Fruit fly (Drosophila melanogaster) whole organism, embryonic: ENCODE data around the gene CG13075.

ENCODE experiments used
- Atf6 ChIP-seq: fragments of 200-800 bp; sonication (Bioruptor generic); IDR thresholded peaks from 2 replicates; pipeline ENCODE4 v1.3.6; 2022; ENCODE audit warnings: missing biosample characterization, missing genetic modification characterization
- Bgb ChIP-seq: fragments of 200-800 bp; sonication (Bioruptor generic); IDR thresholded peaks from 2 replicates; pipeline ENCODE4 v1.3.6; 2022; ENCODE audit warnings: missing biosample characterization, missing genetic modification characterization; ENCODE audit not compliant: partially characterized antibody
- CG10321 ChIP-seq: fragments of 200-800 bp; sonication (Bioruptor generic); IDR thresholded peaks from 2 replicates; pipeline ENCODE4 v1.3.6; 2022; ENCODE audit warnings: missing biosample characterization, missing genetic modification characterization
- CG10654 ChIP-seq: fragments of 200-800 bp; sonication (Bioruptor generic); optimal IDR thresholded peaks from 2 replicates; lab custom pipeline; 2016; ENCODE audit warnings: missing biosample characterization, missing genetic modification characterization
- CG12299 ChIP-seq: fragments of 200-800 bp; sonication (Bioruptor generic); optimal IDR thresholded peaks from 2 replicates; lab custom pipeline; 2018; ENCODE audit warnings: missing biosample characterization, mild to moderate bottlenecking, missing genetic modification characterization
- CG12391 ChIP-seq: fragments of 200-800 bp; sonication (Bioruptor generic); optimal IDR thresholded peaks from 3 replicates; lab custom pipeline; 2018; ENCODE audit warnings: missing biosample characterization, mild to moderate bottlenecking, missing genetic modification characterization, moderate library complexity
- CG12659 ChIP-seq: fragments of 200-800 bp; sonication (Bioruptor generic); optimal IDR thresholded peaks from 3 replicates; lab custom pipeline; 2017; ENCODE audit warnings: mild to moderate bottlenecking, missing biosample characterization, missing genetic modification reagents, missing genetic modification characterization
- CG17328 ChIP-seq: fragments of 200-800 bp; sonication (Bioruptor generic); IDR thresholded peaks from 2 replicates; pipeline ENCODE4 v1.3.6; 2022; ENCODE audit warnings: missing biosample characterization, missing genetic modification characterization
- CG17912 ChIP-seq: fragments of 200-800 bp; sonication (Bioruptor generic); optimal IDR thresholded peaks from 2 replicates; lab custom pipeline; 2018; ENCODE audit warnings: missing biosample characterization, mild to moderate bottlenecking, missing genetic modification characterization
- CG2116 ChIP-seq: fragments of 200-800 bp; sonication (Bioruptor generic); optimal IDR thresholded peaks from 3 replicates; lab custom pipeline; 2018; ENCODE audit warnings: missing biosample characterization, mild to moderate bottlenecking, missing genetic modification characterization
- CG30431 ChIP-seq: fragments of 200-800 bp; sonication (Bioruptor generic); optimal IDR thresholded peaks from 2 replicates; lab custom pipeline; 2017; ENCODE audit warnings: missing biosample characterization, missing genetic modification characterization
- CG4328 ChIP-seq: fragments of 200-800 bp; sonication (Bioruptor generic); optimal IDR thresholded peaks from 3 replicates; lab custom pipeline; 2017; ENCODE audit warnings: missing biosample characterization, missing genetic modification reagents, missing genetic modification characterization
- CG4707 ChIP-seq: fragments of 200-800 bp; sonication (Bioruptor generic); optimal IDR thresholded peaks from 2 replicates; lab custom pipeline; 2018; ENCODE audit warnings: missing biosample characterization, mild to moderate bottlenecking, missing genetic modification characterization, moderate library complexity
- CG5953 ChIP-seq: fragments of 200-800 bp; sonication (Bioruptor generic); IDR thresholded peaks from 2 replicates; pipeline ENCODE4 v1.3.6; 2022; ENCODE audit warnings: missing biosample characterization, missing genetic modification characterization
- CG8924 ChIP-seq: fragments of 200-800 bp; optimal IDR thresholded peaks from 3 replicates; lab custom pipeline; 2019; ENCODE audit warnings: missing biosample characterization, mild to moderate bottlenecking, missing genetic modification characterization, moderate library complexity
- CG9727 ChIP-seq: fragments of 200-800 bp; sonication (Bioruptor generic); optimal IDR thresholded peaks from 3 replicates; lab custom pipeline; 2017; ENCODE audit warnings: missing biosample characterization, mild to moderate bottlenecking, missing genetic modification characterization
- CkIIα-i1 ChIP-seq: fragments of 200-800 bp; sonication (Bioruptor generic); IDR thresholded peaks from 2 replicates; pipeline ENCODE4 v1.3.6; 2022; ENCODE audit warnings: missing biosample characterization, missing genetic modification characterization
- CoRest ChIP-seq: fragments of 200-800 bp; sonication (Bioruptor generic); optimal IDR thresholded peaks from 3 replicates; lab custom pipeline; 2018; ENCODE audit warnings: missing biosample characterization, mild to moderate bottlenecking, missing genetic modification characterization, moderate library complexity
- CrebB ChIP-seq: fragments of 200-800 bp; sonication (Bioruptor generic); optimal IDR thresholded peaks from 3 replicates; lab custom pipeline; 2018; ENCODE audit warnings: missing biosample characterization, mild to moderate bottlenecking, missing genetic modification characterization
- Dll ChIP-seq: fragments of 200-800 bp; sonication (Bioruptor generic); IDR thresholded peaks from 4 replicates; pipeline ENCODE4 v1.3.6; 2022; ENCODE audit warnings: missing biosample characterization, missing genetic modification characterization; ENCODE audit not compliant: partially characterized antibody
- E2f2 ChIP-seq: fragments of 200-800 bp; sonication (Bioruptor generic); IDR thresholded peaks from 2 replicates; pipeline ENCODE4 v1.3.6; 2022; ENCODE audit warnings: missing biosample characterization, missing genetic modification characterization
- Ets97D ChIP-seq: fragments of 200-800 bp; sonication (Bioruptor generic); optimal IDR thresholded peaks from 3 replicates; lab custom pipeline; 2016; ENCODE audit warnings: missing biosample characterization, missing genetic modification characterization
- Fer1 ChIP-seq: fragments of 200-800 bp; sonication (Bioruptor generic); optimal IDR thresholded peaks from 2 replicates; lab custom pipeline; 2017; ENCODE audit warnings: missing biosample characterization, mild to moderate bottlenecking, missing genetic modification characterization
- Gsc ChIP-seq: fragments of 200-800 bp; sonication (Bioruptor generic); IDR thresholded peaks from 2 replicates; pipeline ENCODE4 v1.3.6; 2022; ENCODE audit warnings: missing biosample characterization, missing genetic modification characterization
- Hmx ChIP-seq: fragments of 200-800 bp; sonication (Bioruptor generic); optimal IDR thresholded peaks from 2 replicates; lab custom pipeline; 2016; ENCODE audit warnings: missing biosample characterization, missing genetic modification characterization
- Mes4 ChIP-seq: fragments of 200-800 bp; sonication (Bioruptor generic); optimal IDR thresholded peaks from 2 replicates; lab custom pipeline; 2016; ENCODE audit warnings: missing biosample characterization, missing genetic modification characterization
- NC2β ChIP-seq: fragments of 200-800 bp; sonication (Bioruptor generic); optimal IDR thresholded peaks from 2 replicates; lab custom pipeline; 2016; ENCODE audit warnings: missing biosample characterization, missing genetic modification characterization
- NfI ChIP-seq: fragments of 200-800 bp; sonication (Bioruptor generic); optimal IDR thresholded peaks from 3 replicates; lab custom pipeline; 2018; ENCODE audit warnings: missing biosample characterization, mild to moderate bottlenecking, missing genetic modification characterization, moderate library complexity
- Optix ChIP-seq: fragments of 200-800 bp; sonication (Bioruptor generic); IDR thresholded peaks from 3 replicates; pipeline ENCODE4 v1.3.6; 2022; ENCODE audit warnings: missing biosample characterization, missing genetic modification characterization
- Ravus ChIP-seq: fragments of 200-800 bp; sonication (Bioruptor generic); IDR thresholded peaks from 2 replicates; pipeline ENCODE4 v1.3.6; 2022; ENCODE audit warnings: missing biosample characterization, missing genetic modification characterization
- Sin3A ChIP-seq: fragments of >200 bp; optimal IDR thresholded peaks from 2 replicates; lab custom pipeline; 2018
- Tbp ChIP-seq: fragments of >200 bp; optimal IDR thresholded peaks from 2 replicates; lab custom pipeline; 2018; ENCODE audit warnings: missing biosample characterization, missing genetic modification characterization
- Usf ChIP-seq: fragments of 200-800 bp; sonication (Bioruptor generic); optimal IDR thresholded peaks from 2 replicates; lab custom pipeline; 2017; ENCODE audit warnings: missing genotype, missing biosample characterization, missing genetic modification characterization
- Vsx1 ChIP-seq: fragments of 200-800 bp; sonication (Bioruptor generic); optimal IDR thresholded peaks from 2 replicates; lab custom pipeline; 2017; ENCODE audit warnings: missing biosample characterization, mild to moderate bottlenecking, missing genetic modification characterization, missing genetic modification reagents
- Xbp1 ChIP-seq: fragments of 200-800 bp; sonication (Bioruptor generic); optimal IDR thresholded peaks from 3 replicates; lab custom pipeline; 2016; ENCODE audit warnings: missing biosample characterization, mild to moderate bottlenecking, missing genetic modification characterization
- ac ChIP-seq: fragments of 200-800 bp; sonication (Bioruptor generic); optimal IDR thresholded peaks from 3 replicates; lab custom pipeline; 2017; ENCODE audit warnings: missing biosample characterization, mild to moderate bottlenecking, missing genetic modification characterization
- corto ChIP-seq: fragments of 200-800 bp; sonication (Bioruptor generic); optimal IDR thresholded peaks from 2 replicates; lab custom pipeline; 2016; ENCODE audit warnings: missing biosample characterization, mild to moderate bottlenecking, missing genetic modification characterization, moderate library complexity
- da ChIP-seq: fragments of 200-800 bp; sonication (Bioruptor generic); optimal IDR thresholded peaks from 2 replicates; lab custom pipeline; 2016; ENCODE audit warnings: missing biosample characterization, missing genetic modification characterization
- eve ChIP-seq, 2 experiments: fragments of >200 bp; optimal IDR thresholded peaks; 2 replicates each; lab custom pipeline; 2017; ENCODE audit warnings: missing biosample characterization in 2 of 2, missing genetic modification characterization in 2 of 2
- fu2 ChIP-seq: fragments of 200-800 bp; sonication (Bioruptor generic); optimal IDR thresholded peaks from 2 replicates; lab custom pipeline; 2016; ENCODE audit warnings: missing biosample characterization, missing genetic modification characterization
- gce ChIP-seq: fragments of 200-800 bp; sonication (Bioruptor generic); IDR thresholded peaks from 3 replicates; pipeline ENCODE4 v1.3.6; 2022; ENCODE audit warnings: missing biosample characterization, missing genetic modification characterization
- klu ChIP-seq: fragments of 200-800 bp; sonication (Bioruptor generic); IDR thresholded peaks from 2 replicates; pipeline ENCODE4 v1.3.6; 2022; ENCODE audit warnings: missing biosample characterization, missing genetic modification characterization
- kni ChIP-seq: fragments of 200-800 bp; sonication (Bioruptor generic); optimal IDR thresholded peaks from 3 replicates; lab custom pipeline; 2017; ENCODE audit warnings: mild to moderate bottlenecking, missing biosample characterization, missing genetic modification reagents, missing genetic modification characterization
- lbe ChIP-seq: fragments of 200-800 bp; sonication (Bioruptor generic); optimal IDR thresholded peaks from 2 replicates; lab custom pipeline; 2016; ENCODE audit warnings: missing biosample characterization, mild to moderate bottlenecking, missing genetic modification characterization
- maf-S ChIP-seq: fragments of 200-800 bp; sonication (Bioruptor generic); optimal IDR thresholded peaks from 2 replicates; lab custom pipeline; 2016; ENCODE audit warnings: missing biosample characterization, missing genetic modification characterization
- ranshi ChIP-seq: fragments of 200-800 bp; sonication (Bioruptor generic); IDR thresholded peaks from 2 replicates; pipeline ENCODE4 v1.3.6; 2022; ENCODE audit warnings: missing biosample characterization, missing genetic modification characterization
- scrt ChIP-seq: fragments of 200-800 bp; sonication (Bioruptor generic); optimal IDR thresholded peaks from 2 replicates; lab custom pipeline; 2018; ENCODE audit warnings: missing biosample characterization, mild to moderate bottlenecking, missing genetic modification characterization, moderate library complexity
- slp2 ChIP-seq: fragments of 200-800 bp; sonication (Bioruptor generic); optimal IDR thresholded peaks from 2 replicates; lab custom pipeline; 2016; ENCODE audit warnings: missing biosample characterization, missing genetic modification characterization
- so ChIP-seq: fragments of 200-800 bp; sonication (Bioruptor generic); IDR thresholded peaks from 3 replicates; pipeline ENCODE4 v1.3.6; 2022; ENCODE audit warnings: missing biosample characterization, missing genetic modification characterization
- tap ChIP-seq: fragments of 200-800 bp; optimal IDR thresholded peaks from 3 replicates; lab custom pipeline; 2019; ENCODE audit warnings: missing biosample characterization, mild to moderate bottlenecking, missing genetic modification characterization, moderate library complexity
- zfh2 ChIP-seq: fragments of 200-800 bp; sonication (Bioruptor generic); optimal IDR thresholded peaks from 2 replicates; lab custom pipeline; 2016; ENCODE audit warnings: missing biosample characterization, missing genetic modification characterization

CG13075 gene

DNA sequence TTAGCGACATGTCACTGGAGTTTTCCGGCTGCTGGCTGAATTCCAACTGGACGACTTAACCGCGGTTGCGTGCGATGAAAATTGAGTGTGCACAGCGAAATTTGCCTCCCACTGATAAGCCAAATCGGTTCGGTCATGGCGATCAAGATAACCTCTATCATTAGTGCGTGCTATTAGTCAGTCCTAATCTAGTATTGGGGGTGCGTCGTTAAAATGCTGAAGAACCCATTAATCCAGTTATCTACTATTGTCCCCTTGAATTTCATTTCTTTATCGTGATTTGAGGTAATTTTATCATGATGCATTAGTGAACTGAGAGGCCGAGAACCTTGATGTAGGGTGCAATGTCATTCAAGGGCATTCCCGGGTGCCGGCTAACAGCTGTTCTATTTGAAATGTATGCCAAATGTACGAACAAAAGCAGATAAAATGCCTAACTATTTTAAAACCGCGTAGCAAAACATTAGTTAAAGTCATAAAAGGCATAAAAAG is 44.7 kb downstream of the CG13075 start, which contains the start of gene Pgm1 (continued):
- TF ChIP-seq fu2 (peak; percentile 85), CG4328 (GFP tag; lab: Kevin White, UChicago) (no peak), ranshi (GFP tag; lab: Robert Waterston, UW) (peak; percentile 66; the same call in 1 of the 2 replicates), kni (GFP tag; lab: Kevin White, UChicago) (no peak), CG30431 (peak; percentile 60), corto (GFP tag; lab: Kevin White, UChicago) (peak; percentile 67), CG8924 (tag; lab: Kevin White, UChicago) (peak; percentile 79), maf-S (GFP tag; lab: Kevin White, UChicago) (peak; percentile 88), Ets97D (GFP tag; lab: Kevin White, UChicago) (peak; percentile 58), Optix (GFP tag; lab: Robert Waterston, UW) (peak; percentile 83), scrt (GFP tag; lab: Kevin White, UChicago) (peak; percentile 80), CG12299 (tag; lab: Kevin White, UChicago) (peak; percentile 69), ac (GFP tag; lab: Kevin White, UChicago) (peak; percentile 69), NfI (GFP tag; lab: Kevin White, UChicago) (no peak), Hmx (peak; percentile 70), CG10321 (GFP tag; lab: Robert Waterston, UW) (no peak), CG12391 (tag; lab: Kevin White, UChicago) (peak; percentile 68), lbe (GFP tag; lab: Kevin White, UChicago) (peak; percentile 83), CG9727 (GFP tag; lab: Kevin White, UChicago) (peak; percentile 76), Fer1 (GFP tag; lab: Kevin White, UChicago) (peak; percentile 89), Usf (GFP tag; lab: Kevin White, UChicago) (peak; percentile 57), Dll (GFP tag; lab: Robert Waterston, UW) (peak; percentile 20; the same call in 1 of the 4 replicates), CkIIα-i1 (GFP tag; lab: Robert Waterston, UW) (no peak), Vsx1 (GFP tag; lab: Kevin White, UChicago) (peak; percentile 51), Xbp1 (GFP tag; lab: Kevin White, UChicago) (peak; percentile 86), CoRest (tag; lab: Kevin White, UChicago) (peak; percentile 71), eve (GFP tag; optimal IDR thresholded peaks at IDR 0.05; lab: Kevin White, UChicago) (no peak), Sin3A (lab: Kevin White, UChicago) (no peak), CG17912 (GFP tag; lab: Kevin White, UChicago) (peak; percentile 16), da (peak; percentile 83), CG5953 (GFP tag; lab: Robert Waterston, UW) (peak; percentile 60; the same call in 1 of the 2 replicates), CG2116 (no peak), Ravus (GFP tag; lab: Robert Waterston, UW) (no peak), CG10654 (GFP tag; lab: Kevin White, UChicago) (peak; percentile 77), NC2β (GFP tag; lab: Kevin White, UChicago) (peak; percentile 85), zfh2 (GFP tag; lab: Kevin White, UChicago) (peak; percentile 90), klu (GFP tag; lab: Robert Waterston, UW) (0 out of 2 replicates have a peak, but pooled peaks have one; percentile 28), Tbp (GFP tag; lab: Kevin White, UChicago) (no peak), gce (peak; percentile 77; the same call in 2 of the 3 replicates), CG17328 (GFP tag; lab: Robert Waterston, UW) (peak; percentile 76), slp2 (peak; percentile 88), so (peak; percentile 67; the same call in 1 of the 3 replicates), Bgb (no peak), Mes4 (GFP tag; lab: Kevin White, UChicago) (peak; percentile 85), E2f2 (peak; percentile 53; the same call in 1 of the 2 replicates), CG4707 (GFP tag; lab: Kevin White, UChicago) (peak; percentile 55), CG12659 (GFP tag; lab: Kevin White, UChicago) (peak; percentile 87), tap (tag; lab: Kevin White, UChicago) (no peak), Gsc (GFP tag; lab: Robert Waterston, UW) (peak; percentile 54; the same call in 1 of the 2 replicates), CrebB (tag; lab: Kevin White, UChicago) (peak; percentile 89), Atf6 (GFP tag; lab: Robert Waterston, UW) (peak; percentile 77)
